Fruit fly (Drosophila melanogaster): ENCODE data around the gene CG14143.

The CG14143 gene

dm6 chr3L:11113198-11114197 lies 21.3 kb upstream of the CG14143 start, which contains the start of gene Sod1 (continued):
- TF ChIP-seq Mes4 (GFP tag; optimal IDR thresholded peaks at IDR 0.05) (no peak), toy (GFP tag; IDR thresholded peaks at IDR 0.05) (no peak), ro (GFP tag; IDR thresholded peaks at IDR 0.05) (no peak), Drgx (GFP tag; IDR thresholded peaks at IDR 0.05) (0 out of 2 replicates have a peak, but pooled peaks have one; percentile 19), CG8765 (GFP tag; IDR thresholded peaks at IDR 0.05) (no peak), CG33557 (GFP tag; optimal IDR thresholded peaks at IDR 0.05) (no peak), cwo (GFP tag; optimal IDR thresholded peaks at IDR 0.05) (no peak), lilli (GFP tag; optimal IDR thresholded peaks at IDR 0.05) (no peak), CG17359 (tag; optimal IDR thresholded peaks at IDR 0.05) (no peak), HLHmδ (GFP tag; optimal IDR thresholded peaks at IDR 0.05) (no peak), CG6765 (GFP tag; optimal IDR thresholded peaks at IDR 0.05) (peak; percentile 21), hkb (optimal IDR thresholded peaks at IDR 0.05) (no peak), hkb (GFP tag; IDR thresholded peaks at IDR 0.05) (0 out of 2 replicates have a peak, but pooled peaks have one; percentile 7), Fer3 (tag; optimal IDR thresholded peaks at IDR 0.05) (no peak), CrebB (tag; optimal IDR thresholded peaks at IDR 0.05) (no peak), CG3163 (GFP tag; optimal IDR thresholded peaks at IDR 0.05) (no peak), CkIIα-i1 (GFP tag; IDR thresholded peaks at IDR 0.05) (no peak), B-H1 (GFP tag; IDR thresholded peaks at IDR 0.05) (no peak), CG5180 (GFP tag; optimal IDR thresholded peaks at IDR 0.05) (no peak), CG2202 (tag; optimal IDR thresholded peaks at IDR 0.05) (no peak), CG13624 (GFP tag; optimal IDR thresholded peaks at IDR 0.05) (peak; percentile 2), psq (GFP tag; optimal IDR thresholded peaks at IDR 0.05) (no peak), trem (tag; optimal IDR thresholded peaks at IDR 0.05) (no peak), CG11093 (GFP tag; IDR thresholded peaks at IDR 0.05) (no peak), knrl (GFP tag; IDR thresholded peaks at IDR 0.05; ENCODE audit: partially characterized antibody) (peak; percentile 12; the same call in 1 of the 3 replicates), pfk (GFP tag; optimal IDR thresholded peaks at IDR 0.05) (no peak), H15 (GFP tag; IDR thresholded peaks at IDR 0.05) (no peak), CG10366 (GFP tag; IDR thresholded peaks at IDR 0.05) (no peak), E2f1 (GFP tag; IDR thresholded peaks at IDR 0.05) (no peak), E2f2 (GFP tag; IDR thresholded peaks at IDR 0.05) (peak; percentile 81), CG12659 (GFP tag; optimal IDR thresholded peaks at IDR 0.05) (peak; percentile 34), Neu2 (GFP tag; optimal IDR thresholded peaks at IDR 0.05; ENCODE audit: borderline replicate concordance) (no peak), Rfx (GFP tag; IDR thresholded peaks at IDR 0.05) (no peak), CG11696 (GFP tag; IDR thresholded peaks at IDR 0.05) (peak; percentile 86), Dp (GFP tag; optimal IDR thresholded peaks at IDR 0.05) (peak; percentile 73), CG11085 (GFP tag; IDR thresholded peaks at IDR 0.05) (no peak), sqz (GFP tag; optimal IDR thresholded peaks at IDR 0.05) (peak; percentile 22), HmgD (GFP tag; optimal IDR thresholded peaks at IDR 0.05) (peak; percentile 39), vvl (GFP tag; IDR thresholded peaks at IDR 0.05) (0 out of 2 replicates have a peak, but pooled peaks have one; percentile 41), CG15479 (GFP tag; optimal IDR thresholded peaks at IDR 0.05) (no peak), PHDP (tag; optimal IDR thresholded peaks at IDR 0.05) (peak; percentile 25), MBD-R2 (GFP tag; IDR thresholded peaks at IDR 0.05) (peak; percentile 41; the same call in 1 of the 2 replicates), CG15514 (GFP tag; optimal IDR thresholded peaks at IDR 0.05) (peak; percentile 98), CG8281 (tag; optimal IDR thresholded peaks at IDR 0.05) (no peak), zen (tag; optimal IDR thresholded peaks at IDR 0.05) (no peak), chinmo (GFP tag; IDR thresholded peaks at IDR 0.05; ENCODE audit: partially characterized antibody) (peak; percentile 71; the same call in 1 of the 4 replicates), CG12299 (tag; optimal IDR thresholded peaks at IDR 0.05) (no peak), CG15269 (tag; optimal IDR thresholded peaks at IDR 0.05) (no peak)

All from whole organism, embryonic.